Worm (Caenorhabditis elegans): Measurements from ENCODE around the gene K08F8.7.

DNA sequence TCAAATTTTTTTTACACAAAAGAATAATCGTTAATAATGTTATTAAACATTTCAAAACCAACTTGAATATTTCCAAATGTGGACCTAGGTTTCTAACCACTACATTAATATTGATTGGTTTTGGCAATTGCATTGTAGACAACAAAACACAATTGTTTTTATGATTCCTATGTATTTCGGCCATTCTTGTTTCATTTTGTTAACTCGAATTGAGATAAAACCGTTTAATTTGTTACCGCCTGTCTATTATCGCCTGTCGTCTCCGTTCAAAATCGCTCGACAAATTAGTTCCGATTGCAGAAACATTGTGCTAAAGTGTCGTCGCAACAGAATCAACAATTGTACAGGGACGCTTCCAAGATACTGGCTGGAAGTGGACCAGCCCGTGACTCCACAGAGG, 15.5 kb upstream of the K08F8.7 start, which contains the start of gene let-19:
- TF ChIP-seq nhr-12 (tag; optimal IDR thresholded peaks at IDR 0.05) (no peak), snpc-4 (tag; optimal IDR thresholded peaks at IDR 0.05) (no peak), ztf-11 (tag; optimal IDR thresholded peaks at IDR 0.05) (no peak), mdl-1 (tag; optimal IDR thresholded peaks at IDR 0.05) (no peak), lsy-2 (tag; optimal IDR thresholded peaks at IDR 0.05) (no peak), dmd-4 (tag; optimal IDR thresholded peaks at IDR 0.05) (no peak)

Data from whole organism, L2 larva.